Fruit fly (Drosophila melanogaster) whole organism, embryonic: ENCODE data around the gene CG17198.
A peak's percentile ranks its signal among the peaks of the same experiment; 100 is the strongest.

Source experiments
- Awh ChIP-seq: fragments of 200-800 bp; sonication (Bioruptor generic); IDR thresholded peaks from 2 replicates; pipeline ENCODE4, ENCODE4 v1.3.6; 2022; ENCODE audit warnings: missing biosample characterization, missing genetic modification characterization
- B-H2 ChIP-seq: fragments of 200-800 bp; sonication (Bioruptor generic); optimal IDR thresholded peaks from 2 replicates; lab custom pipeline; 2018; ENCODE audit warnings: missing biosample characterization, mild to moderate bottlenecking, missing genetic modification characterization
- CG12104 ChIP-seq: fragments of 200-800 bp; sonication (Bioruptor generic); optimal IDR thresholded peaks from 3 replicates; lab custom pipeline; 2016; ENCODE audit warnings: missing biosample characterization, missing genetic modification characterization
- CG12155 ChIP-seq: fragments of 200-800 bp; sonication (Bioruptor generic); optimal IDR thresholded peaks from 3 replicates; lab custom pipeline; 2016; ENCODE audit warnings: missing biosample characterization, missing genetic modification characterization
- CG12769 ChIP-seq: fragments of 200-800 bp; sonication (Bioruptor generic); optimal IDR thresholded peaks from 2 replicates; lab custom pipeline; 2019; ENCODE audit warnings: missing biosample characterization, mild to moderate bottlenecking, missing genetic modification characterization, moderate library complexity
- CG13894 ChIP-seq: fragments of 200-800 bp; sonication (Bioruptor generic); optimal IDR thresholded peaks from 3 replicates; lab custom pipeline; 2018; ENCODE audit warnings: missing biosample characterization, mild to moderate bottlenecking, missing genetic modification characterization, moderate library complexity
- CG14710 ChIP-seq: fragments of 200-800 bp; sonication (Bioruptor generic); optimal IDR thresholded peaks from 3 replicates; lab custom pipeline; 2019; ENCODE audit warnings: missing biosample characterization, mild to moderate bottlenecking, missing genetic modification characterization, moderate library complexity
- CG17361 ChIP-seq: fragments of 200-800 bp; sonication (Bioruptor generic); IDR thresholded peaks from 3 replicates; pipeline ENCODE4 v1.3.6; 2022; ENCODE audit warnings: missing biosample characterization, missing genetic modification characterization
- CG18619 ChIP-seq: fragments of 200-800 bp; sonication (Bioruptor generic); optimal IDR thresholded peaks from 3 replicates; lab custom pipeline; 2017; ENCODE audit warnings: missing biosample characterization, mild to moderate bottlenecking, missing genetic modification characterization
- CG2120 ChIP-seq: fragments of 200-800 bp; sonication (Bioruptor generic); optimal IDR thresholded peaks from 3 replicates; lab custom pipeline; 2016; ENCODE audit warnings: missing biosample characterization, missing genetic modification characterization
- CG2129 ChIP-seq: fragments of 200-800 bp; sonication (Bioruptor generic); IDR thresholded peaks from 2 replicates; pipeline ENCODE4 v1.3.6; 2022; ENCODE audit warnings: missing biosample characterization, missing genetic modification characterization; ENCODE audit not compliant: partially characterized antibody
- CG31224 ChIP-seq: fragments of 200-800 bp; sonication (Bioruptor generic); IDR thresholded peaks from 2 replicates; pipeline ENCODE4 v1.3.6; 2022; ENCODE audit warnings: missing biosample characterization, missing genetic modification characterization
- CG3163 ChIP-seq: fragments of 200-800 bp; sonication (Bioruptor generic); optimal IDR thresholded peaks from 3 replicates; lab custom pipeline; 2016; ENCODE audit warnings: missing biosample characterization, missing genetic modification characterization
- CG4707 ChIP-seq: fragments of 200-800 bp; sonication (Bioruptor generic); optimal IDR thresholded peaks from 2 replicates; lab custom pipeline; 2018; ENCODE audit warnings: missing biosample characterization, mild to moderate bottlenecking, missing genetic modification characterization, moderate library complexity
- CG8089 ChIP-seq: fragments of 200-800 bp; sonication (Bioruptor generic); optimal IDR thresholded peaks from 3 replicates; lab custom pipeline; 2016; ENCODE audit warnings: missing biosample characterization, missing genetic modification characterization
- CHES-1-like ChIP-seq: fragments of 200-800 bp; sonication (Bioruptor generic); optimal IDR thresholded peaks from 2 replicates; lab custom pipeline; 2016; ENCODE audit warnings: missing biosample characterization, missing genetic modification characterization
- Dbx ChIP-seq: fragments of 200-800 bp; sonication (Bioruptor generic); IDR thresholded peaks from 3 replicates; pipeline ENCODE4 v1.3.6; 2022; ENCODE audit warnings: missing biosample characterization, missing genetic modification characterization
- Dll ChIP-seq: fragments of 200-800 bp; sonication (Bioruptor generic); IDR thresholded peaks from 4 replicates; pipeline ENCODE4 v1.3.6; 2022; ENCODE audit warnings: missing biosample characterization, missing genetic modification characterization; ENCODE audit not compliant: partially characterized antibody
- Elba2 ChIP-seq: fragments of 200-800 bp; sonication (Bioruptor generic); optimal IDR thresholded peaks from 3 replicates; lab custom pipeline; 2016; ENCODE audit warnings: missing biosample characterization, missing genetic modification characterization
- Fer2 ChIP-seq: fragments of 200-800 bp; sonication (Bioruptor generic); optimal IDR thresholded peaks from 2 replicates; lab custom pipeline; 2018; ENCODE audit warnings: missing biosample characterization, mild to moderate bottlenecking, missing genetic modification characterization, moderate library complexity
- HLH3B ChIP-seq: fragments of 200-800 bp; sonication (Bioruptor generic); IDR thresholded peaks from 2 replicates; pipeline ENCODE4 v1.3.6; 2022; ENCODE audit warnings: missing biosample characterization, missing genetic modification characterization
- Mes4 ChIP-seq: fragments of 200-800 bp; sonication (Bioruptor generic); optimal IDR thresholded peaks from 2 replicates; lab custom pipeline; 2016; ENCODE audit warnings: missing biosample characterization, missing genetic modification characterization
- abd-A ChIP-seq: fragments of 200-800 bp; sonication (Bioruptor generic); optimal IDR thresholded peaks from 3 replicates; lab custom pipeline; 2019; ENCODE audit warnings: missing biosample characterization, mild to moderate bottlenecking, missing genetic modification characterization, moderate library complexity
- chinmo ChIP-seq: fragments of 200-800 bp; sonication (Bioruptor generic); IDR thresholded peaks from 4 replicates; pipeline ENCODE4 v1.3.6; 2022; ENCODE audit warnings: missing biosample characterization, missing genetic modification characterization; ENCODE audit not compliant: partially characterized antibody
- ci ChIP-seq: fragments of 200-800 bp; sonication (Bioruptor generic); IDR thresholded peaks from 3 replicates; pipeline ENCODE4 v1.3.6; 2022; ENCODE audit warnings: missing biosample characterization, missing genetic modification characterization
- dm ChIP-seq: fragments of 200-800 bp; sonication (Bioruptor generic); optimal IDR thresholded peaks from 3 replicates; lab custom pipeline; 2016; ENCODE audit warnings: missing biosample characterization, missing genetic modification characterization
- en ChIP-seq: fragments of 200-800 bp; sonication (Bioruptor generic); optimal IDR thresholded peaks from 2 replicates; lab custom pipeline; 2016; ENCODE audit warnings: missing biosample characterization, missing genetic modification characterization
- esg ChIP-seq: fragments of 200-800 bp; sonication (Bioruptor generic); conservative IDR thresholded peaks from 2 replicates; pipeline ENCODE4 v1.3.6; 2022; ENCODE audit warnings: missing biosample characterization, missing genetic modification characterization
- exex ChIP-seq: fragments of 200-800 bp; sonication (Bioruptor generic); optimal IDR thresholded peaks from 4 replicates; lab custom pipeline; 2018; ENCODE audit warnings: missing biosample characterization, mild to moderate bottlenecking, missing genetic modification characterization, moderate library complexity
- grn ChIP-seq: fragments of 200-800 bp; sonication (Bioruptor generic); optimal IDR thresholded peaks from 3 replicates; lab custom pipeline; 2017; ENCODE audit warnings: missing biosample characterization, missing genetic modification characterization
- ind ChIP-seq: fragments of 200-800 bp; sonication (Bioruptor generic); optimal IDR thresholded peaks from 3 replicates; lab custom pipeline; 2016; ENCODE audit warnings: missing biosample characterization, missing genetic modification characterization
- mirr ChIP-seq: fragments of 200-800 bp; sonication (Bioruptor generic); optimal IDR thresholded peaks from 3 replicates; lab custom pipeline; 2018; ENCODE audit warnings: missing biosample characterization, mild to moderate bottlenecking, missing genetic modification characterization
- org-1 ChIP-seq: fragments of 200-800 bp; sonication (Bioruptor generic); optimal IDR thresholded peaks from 2 replicates; lab custom pipeline; 2017; ENCODE audit warnings: missing biosample characterization, missing genetic modification characterization
- sens ChIP-seq: fragments of 200-800 bp; sonication (Bioruptor generic); peaks from one replicate; lab custom pipeline; 2016; ENCODE audit warnings: missing biosample characterization, missing genetic modification characterization
- sug ChIP-seq: fragments of 200-800 bp; optimal IDR thresholded peaks from 2 replicates; lab custom pipeline; 2019; ENCODE audit warnings: missing biosample characterization, mild to moderate bottlenecking, missing genetic modification characterization, moderate library complexity
- usp ChIP-seq: fragments of >200 bp; optimal IDR thresholded peaks from 2 replicates; lab custom pipeline; 2017; ENCODE audit warnings: missing biosample characterization, missing genetic modification characterization
- vnd ChIP-seq: fragments of 200-800 bp; sonication (Bioruptor generic); IDR thresholded peaks from 3 replicates; pipeline ENCODE4 v1.3.6; 2022; ENCODE audit warnings: missing biosample characterization, missing genetic modification characterization; ENCODE audit not compliant: partially characterized antibody
- vvl ChIP-seq: fragments of 200-800 bp; sonication (Bioruptor generic); IDR thresholded peaks from 2 replicates; pipeline ENCODE4 v1.3.6; 2022; ENCODE audit warnings: missing biosample characterization, missing genetic modification characterization

Gene CG17198

DNA sequence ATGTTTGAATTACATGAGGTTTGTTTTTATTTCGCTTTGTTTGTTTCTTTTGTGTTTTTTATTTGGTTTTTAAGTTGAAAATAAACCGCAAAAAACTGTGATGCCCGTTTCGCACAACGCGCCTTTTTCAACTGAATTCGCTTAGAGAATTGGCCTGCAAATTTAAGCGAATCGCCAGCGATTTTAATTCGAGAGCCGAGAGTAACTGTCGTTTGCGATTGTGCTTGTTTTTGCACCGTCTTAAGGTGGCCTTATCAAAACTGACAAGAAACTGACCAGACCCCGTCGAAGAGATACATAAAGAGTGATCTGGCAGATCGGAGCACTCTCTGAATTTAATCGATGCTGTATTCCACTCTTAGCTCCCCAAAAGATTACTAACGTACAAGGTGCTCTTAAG lies 15.0 kb downstream of the CG17198 start (continued):
- no peak for TF ChIP-seq CG18619 (GFP tag; lab: Kevin White, UChicago)
- no peak for TF ChIP-seq ind (GFP tag; lab: Kevin White, UChicago)
- no peak for TF ChIP-seq CG8089 (GFP tag; lab: Kevin White, UChicago)
- no peak for TF ChIP-seq Dbx (GFP tag; lab: Robert Waterston, UW)
- TF ChIP-seq dm (GFP tag; lab: Kevin White, UChicago): no peak
- no peak for TF ChIP-seq CHES-1-like (GFP tag; lab: Kevin White, UChicago)
- TF ChIP-seq usp: no peak
- no peak for TF ChIP-seq CG2129 (GFP tag; lab: Robert Waterston, UW)
- TF ChIP-seq Mes4 (GFP tag; lab: Kevin White, UChicago): no peak
- no peak for TF ChIP-seq ci (GFP tag; lab: Robert Waterston, UW)
- no peak for TF ChIP-seq esg (GFP tag; lab: Robert Waterston, UW)
- TF ChIP-seq CG14710 (tag; lab: Kevin White, UChicago): no peak
- TF ChIP-seq vnd: no peak
- peak; percentile 78 for TF ChIP-seq CG3163 (GFP tag; lab: Kevin White, UChicago)
- TF ChIP-seq Fer2: no peak
- no peak for TF ChIP-seq en (GFP tag; lab: Kevin White, UChicago)
- TF ChIP-seq, all 482 proteins: peak for 8

DNA sequence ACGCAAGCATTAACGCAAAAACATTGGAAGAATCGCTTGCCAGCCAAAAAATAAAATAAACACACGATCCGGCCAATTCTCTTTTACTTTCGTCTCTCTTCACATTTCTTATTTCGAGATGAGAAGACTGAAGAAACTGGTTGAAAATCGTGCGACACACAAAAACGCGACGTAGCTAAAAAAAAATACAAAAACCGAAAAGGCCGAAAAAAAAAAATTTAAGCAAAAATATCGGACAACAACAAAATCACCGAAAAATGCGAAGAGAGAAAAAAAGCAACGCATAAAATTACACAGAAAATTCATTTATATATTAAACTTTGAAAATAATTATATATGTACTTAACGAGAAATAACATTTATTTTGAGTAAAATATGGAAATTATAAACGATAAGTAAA lies 15.7 kb downstream of the CG17198 start:
- TF ChIP-seq CG12104: no peak
- TF ChIP-seq CG3163 (GFP tag; lab: Kevin White, UChicago): peak; percentile 53
- no peak for TF ChIP-seq HLH3B (GFP tag; lab: Robert Waterston, UW)

DNA sequence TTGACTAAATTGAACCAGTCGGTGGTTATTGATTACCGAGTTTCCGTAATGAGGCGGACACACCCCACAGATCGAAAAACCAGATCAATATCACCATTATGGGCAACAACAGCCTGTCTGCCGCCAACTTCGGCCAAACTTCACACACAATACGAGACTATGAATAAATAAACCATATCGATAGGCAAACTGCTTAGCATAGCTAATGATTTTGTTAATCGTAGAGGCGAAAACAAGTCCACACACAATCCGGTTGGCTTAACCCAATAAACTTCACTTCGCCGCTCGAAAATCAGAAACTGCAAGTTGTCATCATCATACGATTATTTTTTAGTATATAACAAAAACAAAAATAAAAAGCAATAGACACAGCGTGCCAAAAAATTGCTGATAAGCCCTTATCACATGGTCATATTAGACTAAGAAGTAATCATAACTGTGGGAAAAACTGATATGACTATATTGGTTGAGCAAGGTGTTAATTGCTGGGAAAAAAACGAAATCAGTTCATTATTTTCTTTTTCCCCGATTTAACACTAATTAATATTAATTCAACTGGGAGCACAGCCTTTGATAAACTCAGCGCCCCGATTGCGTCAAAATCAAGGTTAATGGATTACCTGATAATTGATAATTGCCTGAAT lies 19.2 kb downstream of the CG17198 start:
- TF ChIP-seq Awh (GFP tag; lab: Robert Waterston, UW) (peak; percentile 95), B-H2 (GFP tag; lab: Kevin White, UChicago) (peak; percentile 21), Dll (GFP tag; lab: Robert Waterston, UW) (no peak), CG31224 (0 out of 2 replicates have a peak, but pooled peaks have one; percentile 30), org-1 (GFP tag; lab: Kevin White, UChicago) (no peak), CG12769 (peak; percentile 7), CG13894 (tag; lab: Kevin White, UChicago) (peak; percentile 7), Elba2 (GFP tag; lab: Kevin White, UChicago) (no peak), CG17361 (GFP tag; lab: Robert Waterston, UW) (no peak), chinmo (GFP tag; lab: Robert Waterston, UW) (0 out of 4 replicates have a peak, but pooled peaks have one; percentile 58), mirr (GFP tag; lab: Kevin White, UChicago) (peak; percentile 62), vvl (peak; percentile 85), CG12155 (no peak), CG2120 (GFP tag; lab: Kevin White, UChicago) (peak; percentile 22), sens (GFP tag; lab: Kevin White, UChicago) (peak; percentile 48), CG4707 (no peak), sug (tag; lab: Kevin White, UChicago) (peak; percentile 22), abd-A (tag; lab: Kevin White, UChicago) (peak; percentile 88), exex (tag; lab: Kevin White, UChicago) (peak; percentile 92), grn (GFP tag; lab: Kevin White, UChicago) (peak; percentile 17)
